Worm (Caenorhabditis elegans) whole organism, early embryonic: ENCODE measurements around the gene C28H8.8.

ENCODE experiments used
- F13C5.2 ChIP-seq: sonication (generic microtip); optimal IDR thresholded peaks from 2 replicates; lab custom pipeline; 2017; ENCODE audit warnings: mild to moderate bottlenecking, missing genetic modification characterization, inconsistent platforms, missing compliant biosample characterization
- ama-1 ChIP-seq: fragments of 150-350 bp; optimal IDR thresholded peaks from 2 replicates; lab custom pipeline; 2014
- ceh-36 ChIP-seq: sonication (generic microtip); optimal IDR thresholded peaks from 2 replicates; lab custom pipeline; 2016; ENCODE audit warnings: missing genetic modification characterization, inconsistent platforms, missing compliant biosample characterization
- ets-7 ChIP-seq: sonication (generic microtip); optimal IDR thresholded peaks from 2 replicates; lab custom pipeline; 2016; ENCODE audit warnings: missing genotype, missing genetic modification characterization, missing compliant biosample characterization
- flt-1 ChIP-seq: fragments of 200-800 bp; sonication (Bioruptor generic); IDR thresholded peaks from 2 replicates; pipeline ENCODE4 v1.3.6; 2022; ENCODE audit warnings: missing genetic modification characterization, missing compliant biosample characterization
- hmbx-1 ChIP-seq: sonication (generic microtip); optimal IDR thresholded peaks from 2 replicates; lab custom pipeline; 2016; ENCODE audit warnings: mild to moderate bottlenecking, missing genetic modification characterization, missing compliant biosample characterization
- hmg-4 ChIP-seq: fragments of 200-800 bp; sonication (Bioruptor generic); optimal IDR thresholded peaks from 2 replicates; lab custom pipeline; 2018; ENCODE audit warnings: mild to moderate bottlenecking, missing genetic modification characterization, missing compliant biosample characterization
- hnd-1 ChIP-seq: sonication (generic microtip); optimal IDR thresholded peaks from 2 replicates; lab custom pipeline; 2016; ENCODE audit warnings: missing genetic modification characterization, missing compliant biosample characterization
- sea-1 ChIP-seq: fragments of 200-800 bp; sonication (Bioruptor generic); conservative IDR thresholded peaks from 2 replicates; pipeline ENCODE4 v1.3.6; 2022; ENCODE audit warnings: missing genetic modification characterization, missing compliant biosample characterization
- tbx-37 ChIP-seq: fragments of 200-800 bp; sonication (Bioruptor generic); conservative IDR thresholded peaks from 2 replicates; pipeline ENCODE4 v1.3.6; 2022; ENCODE audit warnings: missing genetic modification reagents, missing genetic modification characterization, missing compliant biosample characterization

ce11 chrIII:5925724-5926123 lies 37.1 kb upstream of the C28H8.8 start, which contains the start of the genes dnc-2 and bcl-7:
- no peak for TF ChIP-seq ama-1
- TF ChIP-seq ceh-36: no peak
- TF ChIP-seq F13C5.2 (tag; lab: Kevin White, UChicago): no peak
- TF ChIP-seq hnd-1 (tag; lab: Kevin White, UChicago): no peak
- TF ChIP-seq tbx-37: no peak
- no peak for TF ChIP-seq hmg-4 (GFP tag; lab: Kevin White, UChicago)
- TF ChIP-seq flt-1 (GFP tag; lab: Robert Waterston, UW): no peak
- no peak for TF ChIP-seq hmbx-1
- no peak for TF ChIP-seq sea-1 (GFP tag; lab: Robert Waterston, UW)
- no peak for TF ChIP-seq ets-7 (tag; lab: Kevin White, UChicago)
